Worm (Caenorhabditis elegans) whole organism, L4 larva: ENCODE measurements around the gene pmpl-1.

Source experiments
- D1046.2 ChIP-seq: fragments of 200-800 bp; sonication (Bioruptor generic); IDR thresholded peaks from 2 replicates; pipeline ENCODE4 v1.3.6; 2022; ENCODE audit warnings: missing genetic modification characterization, missing compliant biosample characterization
- F26F4.8 ChIP-seq: fragments of 200-800 bp; sonication (Bioruptor generic); conservative IDR thresholded peaks from 2 replicates; pipeline ENCODE4 v1.3.6; 2022; ENCODE audit warnings: missing genetic modification characterization, missing compliant biosample characterization
- F44E2.7 ChIP-seq: fragments of 200-800 bp; sonication (Bioruptor generic); IDR thresholded peaks from 2 replicates; pipeline ENCODE4 v2.1.2; 2022; ENCODE audit warnings: missing genetic modification characterization, missing compliant biosample characterization
- F49E8.2 ChIP-seq: sonication (generic microtip); optimal IDR thresholded peaks from 2 replicates; lab custom pipeline; 2016; ENCODE audit warnings: missing compliant biosample characterization, mild to moderate bottlenecking, missing genetic modification characterization, borderline replicate concordance
- R02D3.7 ChIP-seq: fragments of 150-350 bp; sonication (generic microtip); optimal IDR thresholded peaks from 3 replicates; lab custom pipeline; 2014; ENCODE audit warnings: missing biosample characterization, missing genetic modification characterization
- Y105C5A.15 ChIP-seq: fragments of 200-800 bp; sonication (Bioruptor generic); IDR thresholded peaks from 2 replicates; pipeline ENCODE4 v1.3.6; 2022; ENCODE audit warnings: missing genetic modification characterization, missing compliant biosample characterization
- Y48G9A.11 ChIP-seq: fragments of 200-800 bp; sonication (Bioruptor generic); IDR thresholded peaks from 2 replicates; pipeline ENCODE4 v1.3.6; 2022; ENCODE audit warnings: missing genetic modification reagents, missing genetic modification characterization, missing compliant biosample characterization
- Y75B8A.6 ChIP-seq: fragments of 200-800 bp; sonication (Bioruptor generic); IDR thresholded peaks from 2 replicates; pipeline ENCODE4 v1.3.6; 2022; ENCODE audit warnings: missing genetic modification reagents, missing genetic modification characterization, missing compliant biosample characterization
- ZK337.2 ChIP-seq: fragments of 200-800 bp; sonication (Bioruptor generic); IDR thresholded peaks from 2 replicates; pipeline ENCODE4 v1.3.6; 2022; ENCODE audit warnings: missing genetic modification reagents, missing genetic modification characterization, missing compliant biosample characterization
- aha-1 ChIP-seq: fragments of 150-350 bp; peaks from one replicate; lab custom pipeline; 2014; ENCODE audit warnings: missing biosample characterization, missing genetic modification characterization
- arid-1 ChIP-seq: fragments of 200-800 bp; sonication (Bioruptor generic); conservative IDR thresholded peaks from 2 replicates; pipeline ENCODE4 v1.3.6; 2022; ENCODE audit warnings: missing genetic modification reagents, missing genetic modification characterization, missing compliant biosample characterization
- attf-4 ChIP-seq: sonication (generic microtip); optimal IDR thresholded peaks from 3 replicates; lab custom pipeline; 2017; ENCODE audit warnings: missing biosample characterization, missing genetic modification characterization
- ceh-32 ChIP-seq: sonication (generic microtip); optimal IDR thresholded peaks from 2 replicates; lab custom pipeline; 2016; ENCODE audit warnings: mild to moderate bottlenecking, missing genetic modification characterization, missing compliant biosample characterization; ENCODE audit not compliant: poor library complexity
- ceh-62 ChIP-seq: sonication (generic microtip); optimal IDR thresholded peaks from 2 replicates; lab custom pipeline; 2017; ENCODE audit warnings: missing biosample characterization, missing genetic modification characterization
- ceh-82 ChIP-seq: sonication (generic microtip); optimal IDR thresholded peaks from 2 replicates; lab custom pipeline; 2017; ENCODE audit warnings: missing biosample characterization, missing genetic modification characterization
- ctbp-1 ChIP-seq: fragments of 200-800 bp; sonication (Bioruptor generic); IDR thresholded peaks from 2 replicates; pipeline ENCODE4 v1.3.6; 2022; ENCODE audit warnings: missing genetic modification reagents, missing genetic modification characterization, missing compliant biosample characterization
- daf-8 ChIP-seq: fragments of 200-800 bp; sonication (Bioruptor generic); IDR thresholded peaks from 2 replicates; pipeline ENCODE4 v1.3.6; 2022; ENCODE audit warnings: missing genetic modification characterization, missing compliant biosample characterization
- dmd-9 ChIP-seq: fragments of 200-800 bp; sonication (Bioruptor generic); IDR thresholded peaks from 2 replicates; pipeline ENCODE4 v1.3.6; 2022; ENCODE audit warnings: missing genetic modification reagents, missing genetic modification characterization, missing compliant biosample characterization
- dve-1 ChIP-seq: sonication (generic microtip); optimal IDR thresholded peaks from 2 replicates; lab custom pipeline; 2017; ENCODE audit warnings: antibody characterized with exemption, mild to moderate bottlenecking, missing genetic modification characterization, missing compliant biosample characterization; ENCODE audit not compliant: insufficient read depth
- hlh-11 ChIP-seq: fragments of 200-800 bp; sonication (Bioruptor generic); optimal IDR thresholded peaks from 2 replicates; lab custom pipeline; 2018; ENCODE audit warnings: mild to moderate bottlenecking, missing genetic modification characterization, missing compliant biosample characterization
- hmg-1.1 ChIP-seq: fragments of 200-800 bp; sonication (Bioruptor generic); IDR thresholded peaks from 2 replicates; pipeline ENCODE4 v1.3.6; 2022; ENCODE audit warnings: missing genetic modification reagents, missing genetic modification characterization, missing compliant biosample characterization
- lim-7 ChIP-seq: fragments of 200-800 bp; sonication (Bioruptor generic); IDR thresholded peaks from 2 replicates; pipeline ENCODE4 v1.3.6; 2022; ENCODE audit warnings: missing genetic modification characterization, missing compliant biosample characterization
- lin-1 ChIP-seq: fragments of 200-800 bp; sonication (Bioruptor generic); IDR thresholded peaks from 2 replicates; pipeline ENCODE4 v1.3.6; 2022; ENCODE audit warnings: missing genetic modification reagents, missing genetic modification characterization, missing compliant biosample characterization
- lin-13 ChIP-seq: fragments of 150-350 bp; optimal IDR thresholded peaks from 2 replicates; lab custom pipeline; 2014; ENCODE audit warnings: missing biosample characterization, missing genetic modification reagents, missing genetic modification characterization
- mep-1 ChIP-seq: fragments of 150-350 bp; sonication (generic microtip); optimal IDR thresholded peaks from 3 replicates; lab custom pipeline; 2014; ENCODE audit warnings: missing biosample characterization, missing genetic modification characterization
- mxl-2 ChIP-seq: fragments of 200-800 bp; sonication (Bioruptor generic); conservative IDR thresholded peaks from 2 replicates; pipeline ENCODE4 v1.3.6; 2022; ENCODE audit warnings: missing genetic modification reagents, missing genetic modification characterization, missing compliant biosample characterization
- nhr-237 ChIP-seq: sonication (generic microtip); optimal IDR thresholded peaks from 2 replicates; lab custom pipeline; 2017; ENCODE audit warnings: missing biosample characterization, missing genetic modification characterization
- nhr-25 ChIP-seq: sonication (generic microtip); optimal IDR thresholded peaks from 2 replicates; lab custom pipeline; 2017; ENCODE audit warnings: missing genetic modification characterization, mild to moderate bottlenecking, missing compliant biosample characterization, antibody characterized with exemption, moderate library complexity, borderline replicate concordance; ENCODE audit not compliant: insufficient read depth
- nhr-28 ChIP-seq: fragments of 150-350 bp; optimal IDR thresholded peaks from 2 replicates; lab custom pipeline; 2014; ENCODE audit warnings: missing biosample characterization, missing genetic modification characterization
- nhr-76 ChIP-seq: fragments of 150-350 bp; optimal IDR thresholded peaks from 2 replicates; lab custom pipeline; 2014; ENCODE audit warnings: missing biosample characterization, missing genetic modification characterization
- nhr-77 ChIP-seq: fragments of 150-350 bp; optimal IDR thresholded peaks from 2 replicates; lab custom pipeline; 2014; ENCODE audit warnings: missing biosample characterization, missing genetic modification characterization
- php-3 ChIP-seq: fragments of 200-800 bp; sonication (Bioruptor generic); IDR thresholded peaks from 2 replicates; pipeline ENCODE4 v1.3.6; 2022; ENCODE audit warnings: missing genetic modification reagents, missing genetic modification characterization, missing compliant biosample characterization
- pqm-1 ChIP-seq: sonication (generic microtip); optimal IDR thresholded peaks from 2 replicates; lab custom pipeline; 2017; ENCODE audit warnings: missing biosample characterization, missing genetic modification characterization
- rbr-2 ChIP-seq: sonication (generic microtip); optimal IDR thresholded peaks from 2 replicates; lab custom pipeline; 2016; ENCODE audit warnings: missing genotype, missing genetic modification characterization, missing compliant biosample characterization
- saeg-2 ChIP-seq: fragments of 200-800 bp; sonication (Bioruptor generic); IDR thresholded peaks from 2 replicates; pipeline ENCODE4 v1.3.6; 2022; ENCODE audit warnings: missing genetic modification reagents, missing genetic modification characterization, missing compliant biosample characterization
- set-16 ChIP-seq: fragments of 200-800 bp; sonication (Bioruptor generic); IDR thresholded peaks from 2 replicates; pipeline ENCODE4 v1.3.6; 2022; ENCODE audit warnings: missing genetic modification reagents, missing genetic modification characterization, missing compliant biosample characterization
- spr-3 ChIP-seq: fragments of 200-800 bp; sonication (Bioruptor generic); optimal IDR thresholded peaks from 2 replicates; lab custom pipeline; 2018; ENCODE audit warnings: mild to moderate bottlenecking, missing genetic modification characterization, missing compliant biosample characterization
- tag-97 ChIP-seq: fragments of 200-800 bp; sonication (Bioruptor generic); IDR thresholded peaks from 2 replicates; pipeline ENCODE4 v1.3.6; 2022; ENCODE audit warnings: missing genetic modification characterization, missing compliant biosample characterization
- unc-62 ChIP-seq, 3 experiments: fragments of 150-350 bp in 1 of 3; sonication (generic microtip); optimal IDR thresholded peaks in 2 of 3; peaks in 1 of 3; 1 replicate in 1 of 3; 2 replicates in 2 of 3; lab custom pipeline; 2014 to 2017; ENCODE audit warnings: missing biosample characterization in 3 of 3, missing genetic modification characterization in 3 of 3, missing genetic modification reagents in 3 of 3, missing genotype in 1 of 3
- zfp-3 ChIP-seq: fragments of 200-800 bp; sonication (Bioruptor generic); conservative IDR thresholded peaks from 2 replicates; pipeline ENCODE4 v1.3.6; 2022; ENCODE audit warnings: missing genetic modification reagents, missing genetic modification characterization, missing compliant biosample characterization
- zip-11 ChIP-seq: fragments of 200-800 bp; sonication (Bioruptor generic); IDR thresholded peaks from 2 replicates; pipeline ENCODE4 v1.3.6; 2022; ENCODE audit warnings: missing genetic modification characterization, missing compliant biosample characterization

pmpl-1 gene

ce11 chrX:3743190-3743589, 44.6 kb upstream of the pmpl-1 start:
- peak in 1 of 2 experiments; percentile 93 for TF ChIP-seq unc-62 (GFP tag; optimal IDR thresholded peaks at IDR 0.05 in 1 of 2; lab: Kevin White, UChicago)
- no peak for TF ChIP-seq unc-62 (tag; optimal IDR thresholded peaks at IDR 0.05; lab: Kevin White, UChicago)
- no peak for TF ChIP-seq nhr-28 (tag; lab: Kevin White, UChicago)

- TF ChIP-seq rbr-2 (no peak), set-16 (GFP tag; lab: Robert Waterston, UW) (peak; percentile 69; the same call in 1 of the 2 replicates), zfp-3 (no peak)
- TF ChIP-seq, all 104 proteins: peak for 1
Measured at ce11 chrX:3751370-3751769, 36.5 kb upstream of the pmpl-1 start.

ce11 chrX:3752443-3752842, 35.4 kb upstream of the pmpl-1 start:
- TF ChIP-seq aha-1 (peak; percentile 40), set-16 (GFP tag; lab: Robert Waterston, UW) (peak; percentile 94), nhr-237 (tag; lab: Kevin White, UChicago) (no peak)
- TF ChIP-seq, all 104 proteins: peak for 2

- no peak for TF ChIP-seq nhr-76 (tag; lab: Kevin White, UChicago)
- TF ChIP-seq Y75B8A.6 (GFP tag; lab: Robert Waterston, UW): no peak
- TF ChIP-seq ceh-32: no peak
- no peak for TF ChIP-seq dve-1 (tag; lab: Kevin White, UChicago)
- no peak for TF ChIP-seq saeg-2 (GFP tag; lab: Robert Waterston, UW)
- no peak for TF ChIP-seq spr-3 (GFP tag; lab: Kevin White, UChicago)
Measured at ce11 chrX:3755753-3756152, 32.1 kb upstream of the pmpl-1 start.

- no peak for TF ChIP-seq ceh-82 (tag; lab: Kevin White, UChicago)
- TF ChIP-seq ZK337.2 (GFP tag; lab: Robert Waterston, UW): no peak
- TF ChIP-seq ceh-62 (tag; lab: Kevin White, UChicago): no peak
- no peak for TF ChIP-seq ceh-32
- TF ChIP-seq pqm-1 (tag; lab: Kevin White, UChicago): no peak
- TF ChIP-seq F44E2.7: no peak
- no peak for TF ChIP-seq hmg-1.1
- no peak for TF ChIP-seq dve-1 (tag; lab: Kevin White, UChicago)
- TF ChIP-seq ctbp-1 (GFP tag; lab: Robert Waterston, UW): no peak
- no peak for TF ChIP-seq nhr-77 (tag; lab: Kevin White, UChicago)
- TF ChIP-seq tag-97 (GFP tag; lab: Robert Waterston, UW): no peak
- TF ChIP-seq nhr-25 (tag; lab: Kevin White, UChicago): no peak
Measured at ce11 chrX:3756238-3756637, 31.6 kb upstream of the pmpl-1 start.

ce11 chrX:3758399-3758798, 29.4 kb upstream of the pmpl-1 start, which contains the start of gene T14G12.12:
T14G12.12 (minus strand) TSS chrX:3758499.
- no peak for TF ChIP-seq Y75B8A.6 (GFP tag; lab: Robert Waterston, UW)
- no peak for TF ChIP-seq lin-13 (GFP tag; lab: Kevin White, UChicago)
- TF ChIP-seq Y48G9A.11 (GFP tag; lab: Robert Waterston, UW): no peak
- TF ChIP-seq attf-4: no peak
- TF ChIP-seq mxl-2 (GFP tag; lab: Robert Waterston, UW): no peak
- no peak for TF ChIP-seq R02D3.7 (tag; lab: Kevin White, UChicago)
- TF ChIP-seq Y105C5A.15 (GFP tag; lab: Robert Waterston, UW): no peak

ce11 chrX:3759345-3759744, 28.5 kb upstream of the pmpl-1 start, which contains the start of gene T14G12.6:
T14G12.6 (minus strand) TSS chrX:3759445.
- TF ChIP-seq D1046.2 (GFP tag; lab: Robert Waterston, UW) (no peak), arid-1 (GFP tag; lab: Robert Waterston, UW) (no peak), daf-8 (no peak), dmd-9 (GFP tag; lab: Robert Waterston, UW) (no peak), hlh-11 (tag; lab: Kevin White, UChicago) (no peak), hmg-1.1 (no peak), mep-1 (tag; lab: Kevin White, UChicago) (no peak), F49E8.2 (tag; lab: Kevin White, UChicago) (no peak), lin-1 (GFP tag; lab: Robert Waterston, UW) (no peak), F26F4.8 (no peak), lim-7 (no peak), php-3 (no peak), zip-11 (GFP tag; lab: Robert Waterston, UW) (no peak)
